Worm (Caenorhabditis elegans): ENCODE data around the gene srd-20.
"Not testable (repeated sequence)": the region's sequence is repeated elsewhere in the genome, so short reads cannot be mapped to it uniquely, and the experiment has no call there.

The srd-20 gene

DNA sequence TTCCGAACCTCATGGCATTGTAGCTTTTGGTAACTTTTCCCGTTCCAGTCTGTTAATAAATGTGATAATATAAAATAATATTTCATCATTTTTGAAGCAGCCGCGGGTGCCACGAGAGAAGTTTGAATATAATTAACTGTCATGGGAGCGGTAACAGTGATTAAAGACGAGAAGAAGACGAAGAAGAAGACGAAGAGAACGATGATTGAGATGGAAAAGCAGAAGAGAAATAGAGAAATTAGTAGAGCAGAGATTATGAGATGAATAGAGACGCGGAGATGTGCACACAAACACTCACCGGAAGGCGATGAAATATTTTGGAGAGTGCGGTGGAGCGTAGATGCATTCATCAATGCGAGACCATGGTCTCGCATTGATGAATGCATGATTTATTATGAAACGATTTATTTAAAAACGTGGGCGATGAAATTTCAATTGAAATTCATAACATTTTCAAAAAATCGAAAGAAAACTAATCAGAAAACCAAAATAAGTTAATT lies 2.2 kb upstream of the srd-20 start, which contains the start of gene seip-1 (continued):
- TF ChIP-seq ceh-44 (GFP tag; IDR thresholded peaks at IDR 0.05) (no peak), hlh-11 (tag; optimal IDR thresholded peaks at IDR 0.05) (peak; percentile 81), lin-39 (tag; optimal IDR thresholded peaks at IDR 0.05) (no peak), spr-1 (tag; optimal IDR thresholded peaks at IDR 0.05) (no peak), zag-1 (tag; optimal IDR thresholded peaks at IDR 0.05) (no peak), Y5F2A.4 (GFP tag; optimal IDR thresholded peaks at IDR 0.05) (no peak), nhr-11 (tag; optimal IDR thresholded peaks at IDR 0.05) (peak; percentile 80), fkh-10 (GFP tag; optimal IDR thresholded peaks at IDR 0.05) (peak; percentile 77), zip-11 (GFP tag; IDR thresholded peaks at IDR 0.05) (no peak), nhr-77 (tag; optimal IDR thresholded peaks at IDR 0.05) (peak; percentile 96)

DNA sequence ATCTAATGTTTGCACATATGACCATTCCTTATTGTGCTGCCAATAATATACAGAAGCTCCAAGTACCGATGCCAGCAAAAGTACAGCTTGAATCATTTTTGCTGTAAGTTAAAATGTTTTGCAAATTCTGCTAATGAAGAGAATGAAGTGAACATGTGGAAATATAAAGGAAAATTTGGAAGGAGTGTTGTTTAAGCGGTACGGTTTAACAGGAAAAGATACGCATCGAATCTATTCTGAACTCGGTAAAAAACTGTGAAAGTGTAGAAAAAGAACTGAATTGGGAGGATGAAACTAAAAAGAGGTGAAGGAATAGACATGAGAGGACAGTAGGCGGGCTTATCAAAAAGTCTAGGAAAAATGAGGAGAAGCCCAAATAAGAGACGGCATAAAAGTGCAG lies 7.9 kb downstream of the srd-20 start, which contains the start of gene Y38A10A.2:
Gene Y38A10A.2, minus strand, starts transcription at position 101 of the 400 bp plus-strand sequence.
- TF ChIP-seq Y48G9A.11 (GFP tag; IDR thresholded peaks at IDR 0.05) (no peak), aha-1 (tag) (peak; percentile 10), ceh-32 (tag; optimal IDR thresholded peaks at IDR 0.05; ENCODE audit: poor library complexity) (no peak)

DNA sequence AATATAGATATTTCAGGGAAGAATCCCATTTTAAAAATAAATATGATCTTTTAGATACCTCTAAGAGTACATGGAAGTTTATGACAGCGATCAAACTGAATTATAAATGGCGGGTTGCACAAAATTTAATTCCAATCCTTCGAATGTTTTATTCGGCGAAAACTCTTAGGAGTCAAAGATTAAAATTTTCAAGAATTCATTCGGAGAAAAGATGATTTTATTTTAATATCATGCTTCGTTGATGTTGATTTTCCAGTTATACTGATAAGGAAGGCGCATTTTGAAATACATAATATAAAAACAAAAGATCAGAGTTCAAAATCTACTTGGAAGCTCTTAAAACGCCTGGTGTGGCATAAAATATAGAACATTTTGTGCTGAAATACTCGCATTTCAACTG lies 11.7 kb downstream of the srd-20 start, which contains the start of gene srh-10:
Gene srh-10, minus strand, starts transcription at position 29 of the 400 bp plus-strand sequence.
- TF ChIP-seq ZK337.2 (GFP tag; IDR thresholded peaks at IDR 0.05) (no peak), nhr-41 (GFP tag; IDR thresholded peaks at IDR 0.05) (no peak), spr-3 (GFP tag; optimal IDR thresholded peaks at IDR 0.05) (no peak), egl-43 (GFP tag; IDR thresholded peaks at IDR 0.05) (no peak), ZK546.5 (tag; optimal IDR thresholded peaks at IDR 0.05) (no peak), daf-19 (GFP tag; conservative IDR thresholded peaks at IDR 0.05) (no peak), F26F4.8 (GFP tag; conservative IDR thresholded peaks at IDR 0.05) (no peak), mep-1 (tag; optimal IDR thresholded peaks at IDR 0.05) (no peak), nhr-111 (GFP tag; optimal IDR thresholded peaks at IDR 0.05) (no peak), tra-1 (GFP tag; IDR thresholded peaks at IDR 0.05) (no peak), nhr-76 (tag; optimal IDR thresholded peaks at IDR 0.05) (no peak), T20F7.1 (GFP tag; optimal IDR thresholded peaks at IDR 0.05) (no peak), unc-130 (GFP tag; optimal IDR thresholded peaks at IDR 0.05) (no peak), nhr-77 (tag; optimal IDR thresholded peaks at IDR 0.05) (no peak), daf-12 (tag; optimal IDR thresholded peaks at IDR 0.05) (no peak), madf-9 (GFP tag; conservative IDR thresholded peaks at IDR 0.05) (no peak)

ce11 chrV:6069968-6070367 lies 14.6 kb downstream of the srd-20 start, which contains the start of gene fbxa-214:
Gene fbxa-214, minus strand, starts transcription at chrV:6070068.
- TF ChIP-seq F49E8.2 (tag; optimal IDR thresholded peaks at IDR 0.05; ENCODE audit: borderline replicate concordance); Y5F2A.4 (GFP tag; optimal IDR thresholded peaks at IDR 0.05); ZK546.5 (tag; optimal IDR thresholded peaks at IDR 0.05): not testable (repeated sequence)

DNA sequence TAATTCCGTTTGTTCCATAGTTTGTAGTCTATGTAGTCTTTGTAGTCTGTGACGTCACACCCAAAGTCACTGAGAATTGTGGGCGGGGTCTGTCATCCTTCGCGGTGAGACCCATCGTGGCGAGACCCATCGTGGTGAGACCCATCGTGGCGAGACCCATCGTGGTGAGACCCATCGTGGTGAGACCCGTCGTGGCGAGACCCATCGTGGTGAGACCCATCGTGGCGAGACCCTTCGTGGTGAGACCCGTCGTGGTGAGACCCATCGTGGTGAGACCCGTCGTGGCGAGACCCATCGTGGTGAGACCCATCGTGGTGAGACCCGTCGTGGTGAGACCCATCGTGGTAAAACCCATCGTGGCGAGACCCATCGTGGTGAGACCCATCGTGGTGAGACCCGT lies 16.2 kb downstream of the srd-20 start:
- 0 out of 2 replicates have a peak, but pooled peaks have one; percentile 5 for TF ChIP-seq tra-1 (GFP tag; IDR thresholded peaks at IDR 0.05)
- TF ChIP-seq set-16 (GFP tag; IDR thresholded peaks at IDR 0.05) = peak; percentile 88; the same call in 1 of the 2 replicates

DNA sequence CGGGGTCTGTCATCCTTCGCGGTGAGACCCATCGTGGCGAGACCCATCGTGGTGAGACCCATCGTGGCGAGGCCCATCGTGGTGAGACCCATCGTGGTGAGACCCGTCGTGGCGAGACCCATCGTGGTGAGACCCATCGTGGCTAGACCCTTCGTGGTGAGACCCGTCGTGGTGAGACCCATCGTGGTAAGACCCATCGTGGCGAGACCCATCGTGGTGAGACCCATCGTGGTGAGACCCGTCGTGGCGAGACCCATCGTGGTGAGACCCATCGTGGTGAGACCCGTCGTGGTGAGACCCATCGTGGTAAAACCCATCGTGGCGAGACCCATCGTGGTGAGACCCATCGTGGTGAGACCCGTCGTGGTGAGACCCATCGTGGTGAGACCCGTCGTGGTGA lies 36.2 kb downstream of the srd-20 start:
- TF ChIP-seq set-16 (GFP tag; IDR thresholded peaks at IDR 0.05) = peak; percentile 71

- TF ChIP-seq lin-38 (GFP tag; IDR thresholded peaks at IDR 0.05) (0 out of 2 replicates have a peak, but pooled peaks have one; percentile 4), aha-1 (tag) (peak; percentile 17), sdz-12 (GFP tag; optimal IDR thresholded peaks at IDR 0.05) (no peak), mep-1 (tag; optimal IDR thresholded peaks at IDR 0.05) (no peak), lsy-2 (tag; optimal IDR thresholded peaks at IDR 0.05) (peak in 1 of 2 experiments; percentile 41), T20F7.1 (GFP tag; optimal IDR thresholded peaks at IDR 0.05) (peak; percentile 51), madf-5 (GFP tag; IDR thresholded peaks at IDR 0.05) (no peak), nhr-28 (tag; optimal IDR thresholded peaks at IDR 0.05) (peak; percentile 4), dpl-1 (GFP tag; optimal IDR thresholded peaks at IDR 0.05) (peak; percentile 56), mes-2 (tag; optimal IDR thresholded peaks at IDR 0.05; ENCODE audit: poor library complexity, severe bottlenecking) (peak; percentile 32), dve-1 (tag; optimal IDR thresholded peaks at IDR 0.05; ENCODE audit: insufficient read depth) (peak; percentile 3)
Observed at ce11 chrV:6095829-6096228, 40.4 kb downstream of the srd-20 start, which contains the start of gene Y38A10A.7. Gene Y38A10A.7, plus strand, starts transcription at chrV:6096197.

Measured in whole organism, L4 larva.